Worm (Caenorhabditis elegans): ENCODE data around the gene F52G2.3.

DNA sequence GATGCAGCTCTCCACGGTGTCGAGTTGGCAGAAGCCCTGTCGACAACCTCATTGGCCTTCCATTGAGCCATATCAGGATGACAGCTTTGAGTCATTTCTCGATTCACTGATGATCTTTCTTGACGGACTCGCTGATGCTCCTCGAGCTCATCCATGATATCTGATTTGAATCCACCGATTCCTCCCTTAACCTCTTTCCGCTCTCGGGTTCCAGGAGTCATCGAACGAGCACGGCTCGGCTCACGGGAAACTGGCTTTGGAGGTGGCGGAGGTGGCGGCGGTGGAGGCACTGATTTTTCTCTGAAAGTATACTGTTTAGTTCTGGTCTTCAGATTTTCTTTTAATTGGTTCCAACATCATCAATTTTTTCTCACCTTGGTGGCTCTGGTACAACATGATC, 11.0 kb upstream of the F52G2.3 start:
- TF ChIP-seq unc-130 (GFP tag; optimal IDR thresholded peaks at IDR 0.05) (no peak), unc-62 (GFP tag; optimal IDR thresholded peaks at IDR 0.05) (no peak), nfya-1 (tag; optimal IDR thresholded peaks at IDR 0.05; ENCODE audit: borderline replicate concordance, insufficient read depth) (no peak)
